Worm (Caenorhabditis elegans): ENCODE results near the gene K11H12.6.

The K11H12.6 gene

ce11 chrIV:657046-657445 is 10.0 kb upstream of the K11H12.6 start:
- no peak for TF ChIP-seq unc-62 (GFP tag; optimal IDR thresholded peaks at IDR 0.05)

DNA sequence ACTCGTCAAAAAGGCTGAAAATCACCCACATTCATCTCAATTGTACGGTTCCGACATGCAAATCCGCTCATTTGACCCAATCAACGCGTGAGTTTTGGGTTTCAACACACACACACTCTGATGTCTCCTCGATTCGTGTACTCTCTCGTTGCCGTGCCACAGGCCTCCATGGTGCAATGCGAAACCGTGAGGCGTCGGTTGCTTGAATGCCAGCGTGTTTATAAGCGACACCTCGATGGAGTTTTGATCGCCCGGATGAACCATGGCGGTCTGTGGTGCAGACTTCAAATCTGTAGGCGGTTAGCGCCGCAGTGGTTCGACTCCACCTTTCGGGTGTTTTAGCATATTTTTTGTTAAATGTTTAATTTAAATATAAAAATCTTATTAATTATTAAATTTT is 9.2 kb upstream of the K11H12.6 start:
- TF ChIP-seq unc-62 (GFP tag; optimal IDR thresholded peaks at IDR 0.05) = no peak

DNA sequence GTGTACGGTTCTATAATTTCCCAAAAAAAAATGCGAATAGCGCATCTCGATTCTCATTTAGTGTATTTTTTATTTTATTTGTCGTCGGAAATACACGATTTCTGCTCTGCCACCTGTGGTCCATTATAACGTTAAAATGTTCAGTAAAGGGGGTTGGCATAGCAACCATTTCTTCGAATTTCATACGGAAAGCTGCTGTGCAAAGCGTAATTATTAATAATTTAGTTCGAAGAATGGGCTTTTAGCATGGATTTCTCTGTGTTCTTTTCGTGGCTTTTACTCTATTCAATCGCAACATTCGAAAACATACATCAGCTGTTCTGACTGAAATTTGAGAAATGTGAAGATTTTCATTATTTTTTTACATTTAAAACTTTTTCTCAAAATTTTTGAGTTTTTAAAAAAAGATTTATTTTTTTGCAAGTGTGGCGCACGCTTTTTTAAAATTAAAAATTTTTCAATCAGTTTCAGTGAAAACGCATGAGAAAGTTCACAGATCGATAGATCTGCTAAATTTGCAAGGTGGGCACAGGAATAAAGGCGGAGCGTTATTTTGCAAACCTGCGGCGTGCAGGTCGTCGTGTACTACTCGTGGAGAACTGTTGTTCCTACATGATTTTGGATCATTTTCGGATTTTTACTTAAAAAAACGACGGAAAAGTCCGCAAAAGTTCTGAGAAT is 8.5 kb upstream of the K11H12.6 start:
- no peak for TF ChIP-seq unc-62 (GFP tag; optimal IDR thresholded peaks at IDR 0.05)

- TF ChIP-seq unc-62 (GFP tag; optimal IDR thresholded peaks at IDR 0.05) = no peak
Measured at ce11 chrIV:659585-659984, 7.5 kb upstream of the K11H12.6 start.

ce11 chrIV:661623-662022 is 5.5 kb upstream of the K11H12.6 start:
- no peak for TF ChIP-seq unc-62 (GFP tag; optimal IDR thresholded peaks at IDR 0.05)

- TF ChIP-seq unc-62 (GFP tag; optimal IDR thresholded peaks at IDR 0.05) = no peak
Measured at ce11 chrIV:664122-664521, 3.0 kb upstream of the K11H12.6 start.

ce11 chrIV:665225-665624 is 1.9 kb upstream of the K11H12.6 start, which contains the start of gene K11H12.7:
Gene K11H12.7 (plus strand): TSS chrIV:665525.
- no peak for TF ChIP-seq unc-62 (GFP tag; optimal IDR thresholded peaks at IDR 0.05)

DNA sequence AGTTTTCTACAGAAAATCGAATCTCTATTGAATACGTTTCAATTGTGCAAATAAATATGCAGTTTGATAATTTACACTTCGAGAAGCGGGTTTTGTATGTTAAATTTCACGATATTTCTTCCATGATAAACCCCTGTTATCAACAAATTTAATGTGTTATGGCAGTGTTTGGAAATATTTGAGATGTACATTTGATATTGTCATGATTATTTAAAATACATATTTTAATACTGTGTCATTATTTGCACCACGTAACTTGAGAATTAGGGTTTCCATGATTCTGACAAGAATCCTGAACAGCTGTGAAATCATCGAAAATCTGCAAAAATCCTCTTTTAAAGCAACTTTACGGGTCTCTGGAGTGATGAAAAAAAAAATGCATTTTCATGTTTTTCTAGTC is 3.4 kb downstream of the K11H12.6 start, which contains the start of gene K11H12.11:
K11H12.11 (minus strand) TSS at position 101 of the 400 bp plus-strand sequence.
- TF ChIP-seq unc-62 (GFP tag; optimal IDR thresholded peaks at IDR 0.05) = no peak

ce11 chrIV:673313-673712 is 6.2 kb downstream of the K11H12.6 start, which contains the start of gene K11H12.3:
Gene K11H12.3 (minus strand): TSS chrIV:673480.
- TF ChIP-seq unc-62 (GFP tag; optimal IDR thresholded peaks at IDR 0.05) = no peak

ce11 chrIV:675471-676159 is 8.5 kb downstream of the K11H12.6 start, which contains the start of the genes K11H12.4 and K11H12.10:
Gene K11H12.4 (minus strand): TSS chrIV:675883.
Gene K11H12.10 (plus strand): TSS chrIV:676075.
- TF ChIP-seq unc-62 (GFP tag; optimal IDR thresholded peaks at IDR 0.05) = no peak

ce11 chrIV:676280-676679 is 9.2 kb downstream of the K11H12.6 start, which contains the start of gene K11H12.5:
Gene K11H12.5 (plus strand): TSS chrIV:676580.
- TF ChIP-seq unc-62 (GFP tag; optimal IDR thresholded peaks at IDR 0.05) = no peak

DNA sequence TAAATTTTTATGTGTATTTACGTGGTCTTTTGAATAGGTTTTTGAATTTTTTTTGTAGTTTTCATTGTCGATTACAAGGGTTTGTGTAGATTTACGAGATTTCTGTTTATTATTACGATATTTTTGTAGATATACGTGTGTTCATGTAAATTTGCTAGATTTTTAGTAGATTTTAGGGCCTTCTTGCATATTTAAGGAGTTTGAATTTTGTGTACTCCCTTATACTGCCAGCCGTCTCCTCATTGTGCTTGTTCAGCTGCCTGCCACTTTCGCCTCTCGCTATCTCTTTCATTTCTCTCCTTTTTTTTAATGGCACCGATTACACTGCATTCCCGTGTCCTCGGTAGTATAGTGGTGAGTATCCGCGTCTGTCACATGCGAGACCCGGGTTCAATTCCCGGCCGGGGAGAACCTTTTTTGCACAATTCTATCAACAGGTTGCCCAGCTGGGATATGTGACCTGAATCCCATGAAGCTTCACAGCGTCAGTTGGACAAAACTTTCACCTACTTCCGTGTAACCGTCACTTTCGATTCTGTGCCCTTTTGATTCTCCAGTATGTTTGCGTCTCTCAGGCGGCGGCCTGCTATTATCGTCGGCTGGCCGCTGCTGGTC is 15.7 kb downstream of the K11H12.6 start:
- no peak for TF ChIP-seq unc-62 (GFP tag; optimal IDR thresholded peaks at IDR 0.05)

- TF ChIP-seq unc-62 (GFP tag; optimal IDR thresholded peaks at IDR 0.05) = no peak
Measured at ce11 chrIV:684197-684596, 17.1 kb downstream of the K11H12.6 start, which contains the start of gene cutl-28. Gene cutl-28 (plus strand): TSS chrIV:684497.

ce11 chrIV:684748-685147 is 17.7 kb downstream of the K11H12.6 start:
- no peak for TF ChIP-seq unc-62 (GFP tag; optimal IDR thresholded peaks at IDR 0.05)

ce11 chrIV:698304-698703 is 31.2 kb downstream of the K11H12.6 start, which contains the start of gene Y55F3C.17:
Gene Y55F3C.17 (minus strand): TSS chrIV:698404.
- TF ChIP-seq unc-62 (GFP tag; optimal IDR thresholded peaks at IDR 0.05) = no peak

DNA sequence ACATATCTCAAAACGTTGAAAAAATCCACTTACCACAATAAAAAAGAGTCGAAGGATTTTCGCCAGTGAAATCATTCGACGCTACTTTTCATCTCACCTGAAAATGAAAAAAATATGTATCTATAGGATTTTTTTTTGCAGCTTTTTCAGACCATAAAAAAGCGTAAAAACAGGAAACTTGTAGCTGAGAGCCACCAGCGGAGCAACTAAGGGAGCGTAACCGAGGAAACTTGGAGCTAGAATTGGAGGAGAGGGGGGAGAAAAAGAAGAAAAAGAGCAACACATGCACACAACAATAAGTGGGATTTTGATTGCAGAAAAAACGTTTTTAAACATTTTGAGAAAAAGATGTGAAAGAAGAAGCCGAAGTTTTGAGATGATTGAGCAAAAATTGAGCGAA is 40.5 kb downstream of the K11H12.6 start, which contains the start of gene cutl-26:
cutl-26 (minus strand) TSS at position 101 of the 400 bp plus-strand sequence.
- TF ChIP-seq unc-62 (GFP tag; optimal IDR thresholded peaks at IDR 0.05) = no peak
